Fruit fly (Drosophila melanogaster) whole organism, pupa: ENCODE results near the gene LManV.

ENCODE experiments used
- CG15710 ChIP-seq: fragments of 200-800 bp; sonication (Bioruptor generic); optimal IDR thresholded peaks from 2 replicates; lab custom pipeline; 2018; ENCODE audit warnings: missing biosample characterization, mild to moderate bottlenecking, missing genetic modification characterization, moderate library complexity
- Pif1B ChIP-seq: fragments of 200-800 bp; sonication (Bioruptor generic); optimal IDR thresholded peaks from 3 replicates; lab custom pipeline; 2016; ENCODE audit warnings: missing biosample characterization, missing genetic modification characterization
- Snoo ChIP-seq: fragments of 200-800 bp; sonication (Bioruptor generic); optimal IDR thresholded peaks from 3 replicates; lab custom pipeline; 2017; ENCODE audit warnings: missing biosample characterization, mild to moderate bottlenecking, missing genetic modification characterization, inconsistent platforms

DNA sequence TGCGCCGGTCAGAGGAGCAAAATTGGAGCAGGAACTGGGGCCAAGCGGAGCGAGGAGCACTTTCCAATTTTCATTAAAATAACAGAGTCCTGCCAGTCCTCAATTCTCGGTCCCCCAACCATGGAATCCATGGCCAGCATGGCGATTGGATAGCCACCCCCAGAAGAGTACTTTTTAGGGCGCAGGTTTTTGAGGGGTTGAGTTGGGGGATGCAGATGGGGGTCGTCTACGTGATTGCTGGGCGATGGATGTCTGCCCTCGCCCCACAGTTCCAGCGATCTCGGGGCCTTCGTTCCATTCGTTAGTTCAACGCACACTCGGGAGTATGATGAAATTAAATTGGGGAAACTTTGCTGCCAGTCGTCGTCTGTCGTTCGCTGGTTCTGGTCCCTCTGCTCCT is 15.6 kb upstream of the LManV start:
- TF ChIP-seq CG15710: no peak
- no peak for TF ChIP-seq Snoo (tag; lab: Kevin White, UChicago)
- TF ChIP-seq Pif1B (GFP tag; lab: Kevin White, UChicago): no peak
